Fruit fly (Drosophila melanogaster) whole organism, embryonic: ENCODE data around the gene Orco.
A peak's percentile ranks its signal among the peaks of the same experiment; 100 is the strongest.

Experiments used
- CG10267 ChIP-seq: fragments of 200-800 bp; sonication (Bioruptor generic); optimal IDR thresholded peaks from 2 replicates; lab custom pipeline; 2018; ENCODE audit warnings: missing biosample characterization, mild to moderate bottlenecking, missing genetic modification characterization, moderate library complexity
- CG10462 ChIP-seq: fragments of 200-800 bp; sonication (Bioruptor generic); optimal IDR thresholded peaks from 2 replicates; lab custom pipeline; 2016; ENCODE audit warnings: missing biosample characterization, missing genetic modification characterization
- CG10959 ChIP-seq: fragments of 200-800 bp; sonication (Bioruptor generic); IDR thresholded peaks from 2 replicates; pipeline ENCODE4 v1.3.6; 2022; ENCODE audit warnings: missing biosample characterization, missing genetic modification characterization
- CG11695 ChIP-seq: fragments of 200-800 bp; sonication (Bioruptor generic); IDR thresholded peaks from 3 replicates; pipeline ENCODE4 v1.3.6; 2022; ENCODE audit warnings: missing biosample characterization, missing genetic modification characterization
- CG12299 ChIP-seq: fragments of 200-800 bp; sonication (Bioruptor generic); optimal IDR thresholded peaks from 2 replicates; lab custom pipeline; 2018; ENCODE audit warnings: missing biosample characterization, mild to moderate bottlenecking, missing genetic modification characterization
- CG12744 ChIP-seq: fragments of 200-800 bp; sonication (Bioruptor generic); optimal IDR thresholded peaks from 2 replicates; lab custom pipeline; 2016; ENCODE audit warnings: missing biosample characterization, missing genetic modification characterization
- CG14710 ChIP-seq: fragments of 200-800 bp; sonication (Bioruptor generic); optimal IDR thresholded peaks from 3 replicates; lab custom pipeline; 2019; ENCODE audit warnings: missing biosample characterization, mild to moderate bottlenecking, missing genetic modification characterization, moderate library complexity
- CG17612 ChIP-seq: fragments of 200-800 bp; sonication (Bioruptor generic); IDR thresholded peaks from 2 replicates; pipeline ENCODE4 v1.3.6; 2022; ENCODE audit warnings: missing biosample characterization, missing genetic modification characterization
- CG1792 ChIP-seq: fragments of 200-800 bp; sonication (Bioruptor generic); optimal IDR thresholded peaks from 2 replicates; lab custom pipeline; 2016; ENCODE audit warnings: missing biosample characterization, missing genetic modification characterization
- CG2116 ChIP-seq: fragments of 200-800 bp; sonication (Bioruptor generic); optimal IDR thresholded peaks from 3 replicates; lab custom pipeline; 2018; ENCODE audit warnings: missing biosample characterization, mild to moderate bottlenecking, missing genetic modification characterization
- CG30403 ChIP-seq: fragments of 200-800 bp; sonication (Bioruptor generic); optimal IDR thresholded peaks from 3 replicates; lab custom pipeline; 2016; ENCODE audit warnings: missing biosample characterization, missing genetic modification characterization
- CG3065 ChIP-seq: fragments of 200-800 bp; sonication (Bioruptor generic); optimal IDR thresholded peaks from 2 replicates; lab custom pipeline; 2016; ENCODE audit warnings: missing biosample characterization, missing genetic modification characterization
- CG4707 ChIP-seq: fragments of 200-800 bp; sonication (Bioruptor generic); optimal IDR thresholded peaks from 2 replicates; lab custom pipeline; 2018; ENCODE audit warnings: missing biosample characterization, mild to moderate bottlenecking, missing genetic modification characterization, moderate library complexity
- CG6175 ChIP-seq: fragments of 200-800 bp; sonication (Bioruptor generic); IDR thresholded peaks from 3 replicates; pipeline ENCODE4 v1.3.6; 2022; ENCODE audit warnings: missing biosample characterization, missing genetic modification characterization
- CG6683 ChIP-seq: fragments of 200-800 bp; sonication (Bioruptor generic); optimal IDR thresholded peaks from 2 replicates; lab custom pipeline; 2017; ENCODE audit warnings: missing biosample characterization, mild to moderate bottlenecking, missing genetic modification characterization, missing genetic modification reagents
- CG7839 ChIP-seq: fragments of 200-800 bp; sonication (Bioruptor generic); optimal IDR thresholded peaks from 3 replicates; lab custom pipeline; 2018; ENCODE audit warnings: missing biosample characterization, mild to moderate bottlenecking, missing genetic modification characterization, moderate library complexity
- CG7987 ChIP-seq: fragments of 200-800 bp; sonication (Bioruptor generic); optimal IDR thresholded peaks from 2 replicates; lab custom pipeline; 2018; ENCODE audit warnings: missing biosample characterization, mild to moderate bottlenecking, missing genetic modification characterization, moderate library complexity
- CG8290 ChIP-seq, 3 experiments: fragments of 200-800 bp; sonication (Bioruptor generic); optimal IDR thresholded peaks; 2 replicates each; lab custom pipeline; 2016 to 2019; ENCODE audit warnings: missing biosample characterization in 3 of 3, missing genetic modification characterization in 3 of 3, mild to moderate bottlenecking in 2 of 3, moderate library complexity in 1 of 3
- CG8359 ChIP-seq: fragments of 200-800 bp; sonication (Bioruptor generic); optimal IDR thresholded peaks from 2 replicates; lab custom pipeline; 2017; ENCODE audit warnings: missing biosample characterization, mild to moderate bottlenecking, missing genetic modification characterization, borderline replicate concordance
- CG9727 ChIP-seq: fragments of 200-800 bp; sonication (Bioruptor generic); optimal IDR thresholded peaks from 3 replicates; lab custom pipeline; 2017; ENCODE audit warnings: missing biosample characterization, mild to moderate bottlenecking, missing genetic modification characterization
- CoRest ChIP-seq: fragments of 200-800 bp; sonication (Bioruptor generic); optimal IDR thresholded peaks from 3 replicates; lab custom pipeline; 2018; ENCODE audit warnings: missing biosample characterization, mild to moderate bottlenecking, missing genetic modification characterization, moderate library complexity
- Fer1 ChIP-seq: fragments of 200-800 bp; sonication (Bioruptor generic); optimal IDR thresholded peaks from 2 replicates; lab custom pipeline; 2017; ENCODE audit warnings: missing biosample characterization, mild to moderate bottlenecking, missing genetic modification characterization
- GATAe ChIP-seq: fragments of 200-800 bp; sonication (Bioruptor generic); conservative IDR thresholded peaks from 2 replicates; pipeline ENCODE4 v1.3.6; 2022; ENCODE audit warnings: missing biosample characterization, missing genetic modification characterization
- Gug ChIP-seq: fragments of 200-800 bp; sonication (Bioruptor generic); IDR thresholded peaks from 4 replicates; pipeline ENCODE4 v1.3.6; 2022; ENCODE audit warnings: missing biosample characterization, missing genetic modification characterization
- HHEX ChIP-seq: fragments of 200-800 bp; sonication (Bioruptor generic); optimal IDR thresholded peaks from 3 replicates; lab custom pipeline; 2017; ENCODE audit warnings: missing biosample characterization, mild to moderate bottlenecking, missing genetic modification characterization, missing genetic modification reagents
- Jarid2 ChIP-seq: fragments of 200-800 bp; sonication (Bioruptor generic); optimal IDR thresholded peaks from 3 replicates; lab custom pipeline; 2017; ENCODE audit warnings: mild to moderate bottlenecking, missing biosample characterization, missing genetic modification reagents, missing genetic modification characterization
- Lhr ChIP-seq: fragments of 200-800 bp; sonication (Bioruptor generic); optimal IDR thresholded peaks from 3 replicates; lab custom pipeline; 2017; ENCODE audit warnings: mild to moderate bottlenecking, missing biosample characterization, missing genetic modification reagents, missing genetic modification characterization
- Nf-YA ChIP-seq: fragments of 200-800 bp; sonication (Bioruptor generic); IDR thresholded peaks from 2 replicates; pipeline ENCODE4 v1.3.6; 2022; ENCODE audit warnings: missing biosample characterization, missing genetic modification characterization
- Ptx1 ChIP-seq: fragments of 200-800 bp; sonication (Bioruptor generic); IDR thresholded peaks from 2 replicates; pipeline ENCODE4 v1.3.6; 2022; ENCODE audit warnings: missing biosample characterization, missing genetic modification characterization
- Sox100B ChIP-seq: fragments of 200-800 bp; sonication (Bioruptor generic); optimal IDR thresholded peaks from 3 replicates; lab custom pipeline; 2018; ENCODE audit warnings: missing biosample characterization, mild to moderate bottlenecking, missing genetic modification characterization
- abd-A ChIP-seq: fragments of 200-800 bp; sonication (Bioruptor generic); optimal IDR thresholded peaks from 3 replicates; lab custom pipeline; 2019; ENCODE audit warnings: missing biosample characterization, mild to moderate bottlenecking, missing genetic modification characterization, moderate library complexity
- bab2 ChIP-seq: fragments of 200-800 bp; sonication (Bioruptor generic); optimal IDR thresholded peaks from 2 replicates; lab custom pipeline; 2016; ENCODE audit warnings: missing biosample characterization, missing genetic modification characterization
- bbx ChIP-seq: fragments of 200-800 bp; sonication (Bioruptor generic); IDR thresholded peaks from 2 replicates; pipeline ENCODE4 v1.3.6; 2022; ENCODE audit warnings: missing biosample characterization, missing genetic modification characterization; ENCODE audit not compliant: partially characterized antibody
- btn ChIP-seq: fragments of 200-800 bp; sonication (Bioruptor generic); optimal IDR thresholded peaks from 2 replicates; lab custom pipeline; 2016; ENCODE audit warnings: missing biosample characterization, missing genetic modification characterization
- corto ChIP-seq: fragments of 200-800 bp; sonication (Bioruptor generic); optimal IDR thresholded peaks from 2 replicates; lab custom pipeline; 2016; ENCODE audit warnings: missing biosample characterization, mild to moderate bottlenecking, missing genetic modification characterization, moderate library complexity
- dmrt99B ChIP-seq: fragments of 200-800 bp; sonication (Bioruptor generic); optimal IDR thresholded peaks from 2 replicates; lab custom pipeline; 2018; ENCODE audit warnings: missing biosample characterization, mild to moderate bottlenecking, missing genetic modification characterization, moderate library complexity
- eve ChIP-seq, 2 experiments: fragments of >200 bp; optimal IDR thresholded peaks; 2 replicates each; lab custom pipeline; 2017; ENCODE audit warnings: missing biosample characterization in 2 of 2, missing genetic modification characterization in 2 of 2
- ewg ChIP-seq: fragments of 200-800 bp; sonication (Bioruptor generic); optimal IDR thresholded peaks from 3 replicates; lab custom pipeline; 2017; ENCODE audit warnings: mild to moderate bottlenecking, missing biosample characterization, missing genetic modification reagents, missing genetic modification characterization
- gce ChIP-seq: fragments of 200-800 bp; sonication (Bioruptor generic); IDR thresholded peaks from 3 replicates; pipeline ENCODE4 v1.3.6; 2022; ENCODE audit warnings: missing biosample characterization, missing genetic modification characterization
- gem ChIP-seq: fragments of 200-800 bp; sonication (Bioruptor generic); optimal IDR thresholded peaks from 2 replicates; lab custom pipeline; 2019; ENCODE audit warnings: missing biosample characterization, mild to moderate bottlenecking, missing genetic modification characterization, moderate library complexity
- grau ChIP-seq: fragments of 200-800 bp; optimal IDR thresholded peaks from 3 replicates; lab custom pipeline; 2019; ENCODE audit warnings: missing biosample characterization, mild to moderate bottlenecking, missing genetic modification characterization, moderate library complexity
- jumu ChIP-seq: fragments of 200-800 bp; sonication (Bioruptor generic); optimal IDR thresholded peaks from 3 replicates; lab custom pipeline; 2016; ENCODE audit warnings: missing biosample characterization, missing genetic modification characterization
- ken ChIP-seq: fragments of 200-800 bp; sonication (Bioruptor generic); IDR thresholded peaks from 3 replicates; pipeline ENCODE4 v1.3.6; 2022; ENCODE audit warnings: missing biosample characterization, missing genetic modification characterization
- lbe ChIP-seq: fragments of 200-800 bp; sonication (Bioruptor generic); optimal IDR thresholded peaks from 2 replicates; lab custom pipeline; 2016; ENCODE audit warnings: missing biosample characterization, mild to moderate bottlenecking, missing genetic modification characterization
- org-1 ChIP-seq: fragments of 200-800 bp; sonication (Bioruptor generic); optimal IDR thresholded peaks from 2 replicates; lab custom pipeline; 2017; ENCODE audit warnings: missing biosample characterization, missing genetic modification characterization
- sd ChIP-seq: fragments of 200-800 bp; sonication (Bioruptor generic); optimal IDR thresholded peaks from 3 replicates; lab custom pipeline; 2018; ENCODE audit warnings: missing biosample characterization, mild to moderate bottlenecking, missing genetic modification characterization, moderate library complexity
- sima ChIP-seq: fragments of 200-800 bp; sonication (Bioruptor generic); optimal IDR thresholded peaks from 2 replicates; lab custom pipeline; 2016; ENCODE audit warnings: missing biosample characterization, missing genetic modification characterization
- sisA ChIP-seq: fragments of 200-800 bp; sonication (Bioruptor generic); IDR thresholded peaks from 2 replicates; pipeline ENCODE4 v1.3.6; 2022; ENCODE audit warnings: missing biosample characterization, missing genetic modification characterization
- sug ChIP-seq: fragments of 200-800 bp; optimal IDR thresholded peaks from 2 replicates; lab custom pipeline; 2019; ENCODE audit warnings: missing biosample characterization, mild to moderate bottlenecking, missing genetic modification characterization, moderate library complexity
- tll ChIP-seq, 2 experiments: fragments of 200-800 bp in 1 of 2; fragments of >200 bp in 1 of 2; sonication (Bioruptor generic) in 1 of 2; optimal IDR thresholded peaks; 2 replicates each; lab custom pipeline; 2017 to 2019; ENCODE audit warnings: missing biosample characterization in 2 of 2, missing genetic modification characterization in 2 of 2, mild to moderate bottlenecking in 1 of 2, moderate library complexity in 1 of 2

Gene Orco

dm6 chr3R:5357935-5358414 is 54.2 kb downstream of the Orco start, which contains the start of gene Prosbeta7 (continued):
- TF ChIP-seq Ptx1 (GFP tag; lab: Robert Waterston, UW): no peak
- no peak for TF ChIP-seq bab2 (GFP tag; lab: Kevin White, UChicago)
- TF ChIP-seq sd (tag; lab: Kevin White, UChicago): peak; percentile 35
- no peak for TF ChIP-seq CG12744 (GFP tag; lab: Kevin White, UChicago)
- TF ChIP-seq CG10462 (GFP tag; lab: Kevin White, UChicago): no peak
- TF ChIP-seq CG3065 (GFP tag; lab: Kevin White, UChicago): no peak
- peak; percentile 26 for TF ChIP-seq CG10267 (tag; lab: Kevin White, UChicago)
- TF ChIP-seq ken (GFP tag; lab: Robert Waterston, UW): no peak
- TF ChIP-seq HHEX: no peak
- TF ChIP-seq CG8359 (GFP tag; lab: Kevin White, UChicago): no peak
- no peak for TF ChIP-seq CG7987 (GFP tag; lab: Kevin White, UChicago)
- TF ChIP-seq CG10959: no peak
- no peak for TF ChIP-seq btn (GFP tag; lab: Kevin White, UChicago)
- no peak for TF ChIP-seq CG4707 (GFP tag; lab: Kevin White, UChicago)
- TF ChIP-seq sima: no peak
- no peak for TF ChIP-seq CoRest (tag; lab: Kevin White, UChicago)
- TF ChIP-seq Gug: no peak
- TF ChIP-seq CG14710: peak; percentile 37
- TF ChIP-seq Jarid2: peak; percentile 41
- TF ChIP-seq GATAe (GFP tag; lab: Robert Waterston, UW): no peak
- TF ChIP-seq tll (GFP tag; optimal IDR thresholded peaks at IDR 0.05; lab: Kevin White, UChicago): peak in 1 of 2 experiments; percentile 72
- no peak for TF ChIP-seq CG12299 (tag; lab: Kevin White, UChicago)
- TF ChIP-seq CG7839 (tag; lab: Kevin White, UChicago): no peak
- TF ChIP-seq Lhr (GFP tag; lab: Kevin White, UChicago): peak; percentile 77
- no peak for TF ChIP-seq CG9727 (GFP tag; lab: Kevin White, UChicago)
- TF ChIP-seq bbx (GFP tag; lab: Robert Waterston, UW): peak; percentile 74
- TF ChIP-seq CG6683 (GFP tag; lab: Kevin White, UChicago): no peak
- TF ChIP-seq gce (GFP tag; lab: Robert Waterston, UW): no peak
- no peak for TF ChIP-seq CG11695 (GFP tag; lab: Robert Waterston, UW)
- TF ChIP-seq Nf-YA (GFP tag; lab: Robert Waterston, UW): no peak
- TF ChIP-seq Fer1 (GFP tag; lab: Kevin White, UChicago): no peak
- peak; percentile 1 for TF ChIP-seq sug (tag; lab: Kevin White, UChicago)
- peak; percentile 46 for TF ChIP-seq CG2116
- no peak for TF ChIP-seq corto (GFP tag; lab: Kevin White, UChicago)
- TF ChIP-seq org-1 (GFP tag; lab: Kevin White, UChicago): no peak
- no peak for TF ChIP-seq CG1792 (GFP tag; lab: Kevin White, UChicago)
- no peak for TF ChIP-seq jumu (GFP tag; lab: Kevin White, UChicago)
- no peak for TF ChIP-seq ewg (GFP tag; lab: Kevin White, UChicago)
- no peak for TF ChIP-seq lbe
- no peak for TF ChIP-seq eve (GFP tag; optimal IDR thresholded peaks at IDR 0.05; lab: Kevin White, UChicago)
- peak; percentile 4 for TF ChIP-seq grau
- peak; percentile 45 for TF ChIP-seq CG8290 (GFP tag; optimal IDR thresholded peaks at IDR 0.05; lab: Kevin White, UChicago)
- peak in 1 of 2 experiments; percentile 74 for TF ChIP-seq CG8290 (tag; optimal IDR thresholded peaks at IDR 0.05; lab: Kevin White, UChicago)
- TF ChIP-seq CG17612 (GFP tag; lab: Robert Waterston, UW): no peak
- TF ChIP-seq CG30403: no peak
- TF ChIP-seq abd-A (tag; lab: Kevin White, UChicago): no peak
- no peak for TF ChIP-seq Sox100B
- TF ChIP-seq dmrt99B (tag; lab: Kevin White, UChicago): no peak
- TF ChIP-seq CG6175 (GFP tag; lab: Robert Waterston, UW): no peak
- no peak for TF ChIP-seq sisA (GFP tag; lab: Robert Waterston, UW)
- no peak for TF ChIP-seq gem (tag; lab: Kevin White, UChicago)
